Fruit fly (Drosophila melanogaster): Measurements from ENCODE around the gene Girdin.

DNA sequence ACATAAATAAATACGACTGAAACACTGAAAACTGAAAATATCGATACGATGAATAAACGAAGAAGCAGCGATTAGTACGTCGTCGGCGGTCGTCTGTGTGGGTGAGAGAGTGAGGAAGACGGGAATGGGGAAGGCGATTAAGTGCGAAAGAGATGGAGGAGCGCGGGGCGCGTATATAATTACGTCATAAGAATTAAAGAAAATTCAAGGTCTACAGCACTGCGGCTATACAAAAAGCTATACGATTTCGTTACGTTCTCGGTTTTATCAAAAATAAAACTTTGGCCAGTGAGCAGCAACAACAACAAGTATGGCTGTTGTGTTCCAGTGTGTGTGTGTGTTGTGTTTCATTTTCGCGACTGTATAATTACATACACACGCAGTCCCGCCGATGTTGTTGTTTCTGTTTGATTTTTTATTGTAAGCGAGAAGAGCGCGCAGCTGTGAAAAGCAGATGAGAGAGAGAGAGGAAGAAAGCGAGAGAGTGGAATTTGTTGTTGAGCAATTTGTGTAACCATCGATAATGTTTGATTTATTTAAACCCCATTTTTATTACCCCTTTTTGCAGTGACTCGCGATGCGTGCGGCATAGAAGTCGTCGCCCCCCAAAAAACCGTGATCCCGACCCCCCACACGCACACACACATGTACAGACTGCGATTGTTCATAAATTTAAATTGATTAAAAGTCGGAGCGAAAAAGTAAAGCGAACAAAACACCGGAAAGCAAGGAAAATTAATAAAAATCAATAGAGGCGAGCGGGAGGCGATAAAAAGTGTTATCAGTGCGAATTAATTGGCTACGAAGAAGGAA is 29.5 kb upstream of the Girdin start:
- TF ChIP-seq Myc (optimal IDR thresholded peaks at IDR 0.05) = no peak
- TF ChIP-seq psq (optimal IDR thresholded peaks at IDR 0.05) = no peak
- no peak for TF ChIP-seq h (optimal IDR thresholded peaks at IDR 0.05)
- TF ChIP-seq insv (optimal IDR thresholded peaks at IDR 0.05) = no peak
- no peak for TF ChIP-seq Sin3A (optimal IDR thresholded peaks at IDR 0.05)

All from Kc167 (cell line).